Fruit fly (Drosophila melanogaster): Measurements from ENCODE around the gene CG10853.

CG10853 gene

dm6 chr3L:3983466-3983946 lies 35.8 kb downstream of the CG10853 start, which contains the start of gene scrt (continued):
- TF ChIP-seq CG10321 (GFP tag; IDR thresholded peaks at IDR 0.05) (no peak), Hand (GFP tag; optimal IDR thresholded peaks at IDR 0.05) (peak; percentile 29), nmo (GFP tag; optimal IDR thresholded peaks at IDR 0.05) (peak; percentile 51), ap (GFP tag; IDR thresholded peaks at IDR 0.05) (no peak), CG3838 (GFP tag; optimal IDR thresholded peaks at IDR 0.05) (no peak), CG7928 (GFP tag; optimal IDR thresholded peaks at IDR 0.05) (no peak), Tbp (GFP tag; optimal IDR thresholded peaks at IDR 0.05) (no peak), luna (GFP tag; optimal IDR thresholded peaks at IDR 0.05) (no peak), CG12219 (GFP tag; optimal IDR thresholded peaks at IDR 0.05) (peak; percentile 28), Nf-YB (GFP tag; optimal IDR thresholded peaks at IDR 0.05) (peak; percentile 9), fd64A (GFP tag; optimal IDR thresholded peaks at IDR 0.05) (no peak), vfl (GFP tag; optimal IDR thresholded peaks at IDR 0.05) (no peak), Dad (GFP tag; optimal IDR thresholded peaks at IDR 0.05) (peak; percentile 39), CG18764 (GFP tag; optimal IDR thresholded peaks at IDR 0.05) (peak; percentile 100), nom (GFP tag; optimal IDR thresholded peaks at IDR 0.05) (no peak), CG12659 (GFP tag; optimal IDR thresholded peaks at IDR 0.05) (peak; percentile 35), CG1529 (GFP tag; optimal IDR thresholded peaks at IDR 0.05) (peak; percentile 1), CG30403 (GFP tag; optimal IDR thresholded peaks at IDR 0.05) (no peak), HLH54F (GFP tag; optimal IDR thresholded peaks at IDR 0.05) (peak; percentile 41), CG15073 (GFP tag; optimal IDR thresholded peaks at IDR 0.05) (no peak), Med (GFP tag) (peak; percentile 62), CG9609 (GFP tag; optimal IDR thresholded peaks at IDR 0.05) (peak; percentile 21), Six4 (GFP tag; optimal IDR thresholded peaks at IDR 0.05) (no peak), jigr1 (GFP tag; IDR thresholded peaks at IDR 0.05) (no peak), Mrtf (GFP tag; IDR thresholded peaks at IDR 0.05) (no peak), CG6654 (GFP tag; optimal IDR thresholded peaks at IDR 0.05) (no peak), az2 (GFP tag; optimal IDR thresholded peaks at IDR 0.05) (no peak), Opbp (GFP tag; IDR thresholded peaks at IDR 0.05; ENCODE audit: partially characterized antibody) (0 out of 3 replicates have a peak, but pooled peaks have one; percentile 21), sr (GFP tag; IDR thresholded peaks at IDR 0.05) (no peak), Oli (tag; optimal IDR thresholded peaks at IDR 0.05) (peak; percentile 12), CG14710 (tag; optimal IDR thresholded peaks at IDR 0.05) (peak; percentile 70), scrt (GFP tag; optimal IDR thresholded peaks at IDR 0.05) (peak; percentile 100), Asciz (GFP tag; optimal IDR thresholded peaks at IDR 0.05) (no peak), chn (GFP tag; optimal IDR thresholded peaks at IDR 0.05) (peak; percentile 64), hb (GFP tag; IDR thresholded peaks at IDR 0.05; ENCODE audit: partially characterized antibody) (0 out of 3 replicates have a peak, but pooled peaks have one; percentile 39), Chrac-16 (GFP tag; optimal IDR thresholded peaks at IDR 0.05) (no peak), CG6683 (GFP tag; optimal IDR thresholded peaks at IDR 0.05) (peak; percentile 28), CG7839 (tag; optimal IDR thresholded peaks at IDR 0.05) (no peak), HLHmδ (GFP tag; optimal IDR thresholded peaks at IDR 0.05) (no peak), her (GFP tag; optimal IDR thresholded peaks at IDR 0.05) (no peak), Xbp1 (GFP tag; optimal IDR thresholded peaks at IDR 0.05) (peak; percentile 38), grn (GFP tag; optimal IDR thresholded peaks at IDR 0.05) (no peak), Stat92E (GFP tag; optimal IDR thresholded peaks at IDR 0.05) (no peak), Dll (GFP tag; IDR thresholded peaks at IDR 0.05; ENCODE audit: partially characterized antibody) (peak; percentile 68; the same call in 3 of the 4 replicates), CG2120 (GFP tag; optimal IDR thresholded peaks at IDR 0.05) (peak; percentile 53), CG3407 (GFP tag; optimal IDR thresholded peaks at IDR 0.05) (no peak), CG34376 (GFP tag; optimal IDR thresholded peaks at IDR 0.05) (peak; percentile 9), CG6765 (GFP tag; optimal IDR thresholded peaks at IDR 0.05) (peak; percentile 26), Sox102F (GFP tag; optimal IDR thresholded peaks at IDR 0.05) (peak; percentile 65), CG33213 (GFP tag; optimal IDR thresholded peaks at IDR 0.05) (no peak)
